Fruit fly (Drosophila melanogaster) whole organism, embryonic: Measurements from ENCODE around the gene CG42638.

Source experiments
- B-H1 ChIP-seq: fragments of 200-800 bp; sonication (Bioruptor generic); IDR thresholded peaks from 3 replicates; pipeline ENCODE4 v1.3.6; 2022; ENCODE audit warnings: missing biosample characterization, missing genetic modification characterization
- BEAF-32 ChIP-seq: fragments of 200-800 bp; sonication (Bioruptor generic); optimal IDR thresholded peaks from 3 replicates; lab custom pipeline; 2017; ENCODE audit warnings: missing biosample characterization, missing genetic modification characterization, mild to moderate bottlenecking, moderate library complexity, missing genetic modification reagents
- CG10274 ChIP-seq: fragments of 200-800 bp; sonication (Bioruptor generic); optimal IDR thresholded peaks from 3 replicates; lab custom pipeline; 2017; ENCODE audit warnings: missing biosample characterization, mild to moderate bottlenecking, missing genetic modification characterization
- CG12104 ChIP-seq: fragments of 200-800 bp; sonication (Bioruptor generic); optimal IDR thresholded peaks from 3 replicates; lab custom pipeline; 2016; ENCODE audit warnings: missing biosample characterization, missing genetic modification characterization
- CG1233 ChIP-seq: fragments of 200-800 bp; sonication (Bioruptor generic); optimal IDR thresholded peaks from 4 replicates; lab custom pipeline; 2018; ENCODE audit warnings: missing biosample characterization, mild to moderate bottlenecking, missing genetic modification characterization
- CG13775 ChIP-seq: fragments of 200-800 bp; sonication (Bioruptor generic); optimal IDR thresholded peaks from 3 replicates; lab custom pipeline; 2017; ENCODE audit warnings: missing biosample characterization, mild to moderate bottlenecking, missing genetic modification characterization
- CG15514 ChIP-seq: fragments of 200-800 bp; sonication (Bioruptor generic); optimal IDR thresholded peaks from 3 replicates; lab custom pipeline; 2017; ENCODE audit warnings: missing biosample characterization, missing genetic modification characterization, mild to moderate bottlenecking, moderate library complexity, missing genetic modification reagents
- CG15601 ChIP-seq: fragments of 200-800 bp; sonication (Bioruptor generic); optimal IDR thresholded peaks from 3 replicates; lab custom pipeline; 2019; ENCODE audit warnings: missing biosample characterization, mild to moderate bottlenecking, missing genetic modification characterization, moderate library complexity
- CG1602 ChIP-seq: fragments of 200-800 bp; sonication (Bioruptor generic); optimal IDR thresholded peaks from 3 replicates; lab custom pipeline; 2016; ENCODE audit warnings: missing biosample characterization, missing genetic modification characterization
- CG17328 ChIP-seq: fragments of 200-800 bp; sonication (Bioruptor generic); IDR thresholded peaks from 2 replicates; pipeline ENCODE4 v1.3.6; 2022; ENCODE audit warnings: missing biosample characterization, missing genetic modification characterization
- CG17385 ChIP-seq: fragments of 200-800 bp; sonication (Bioruptor generic); optimal IDR thresholded peaks from 3 replicates; lab custom pipeline; 2018; ENCODE audit warnings: missing biosample characterization, mild to moderate bottlenecking, missing genetic modification characterization
- CG2116 ChIP-seq: fragments of 200-800 bp; sonication (Bioruptor generic); optimal IDR thresholded peaks from 3 replicates; lab custom pipeline; 2018; ENCODE audit warnings: missing biosample characterization, mild to moderate bottlenecking, missing genetic modification characterization
- CG2120 ChIP-seq: fragments of 200-800 bp; sonication (Bioruptor generic); optimal IDR thresholded peaks from 3 replicates; lab custom pipeline; 2016; ENCODE audit warnings: missing biosample characterization, missing genetic modification characterization
- CG2199 ChIP-seq: fragments of 200-800 bp; sonication (Bioruptor generic); IDR thresholded peaks from 3 replicates; pipeline ENCODE4 v1.3.6; 2022; ENCODE audit warnings: missing biosample characterization, missing genetic modification characterization
- CG31224 ChIP-seq: fragments of 200-800 bp; sonication (Bioruptor generic); IDR thresholded peaks from 2 replicates; pipeline ENCODE4 v1.3.6; 2022; ENCODE audit warnings: missing biosample characterization, missing genetic modification characterization
- CG34422 ChIP-seq: fragments of 200-800 bp; sonication (Bioruptor generic); IDR thresholded peaks from 3 replicates; pipeline ENCODE4 v1.3.6; 2022; ENCODE audit warnings: missing biosample characterization, missing genetic modification characterization
- CG4424 ChIP-seq: fragments of 200-800 bp; sonication (Bioruptor generic); optimal IDR thresholded peaks from 3 replicates; lab custom pipeline; 2016; ENCODE audit warnings: missing biosample characterization, missing genetic modification characterization
- CG5180 ChIP-seq: fragments of 200-800 bp; sonication (Bioruptor generic); optimal IDR thresholded peaks from 3 replicates; lab custom pipeline; 2017; ENCODE audit warnings: missing biosample characterization, missing genetic modification characterization, mild to moderate bottlenecking, moderate library complexity, missing genetic modification reagents
- CG6254 ChIP-seq: fragments of 200-800 bp; sonication (Bioruptor generic); optimal IDR thresholded peaks from 3 replicates; lab custom pipeline; 2017; ENCODE audit warnings: mild to moderate bottlenecking, missing biosample characterization, missing genetic modification reagents, missing genetic modification characterization
- CG9797 ChIP-seq: fragments of 200-800 bp; sonication (Bioruptor generic); optimal IDR thresholded peaks from 3 replicates; lab custom pipeline; 2018; ENCODE audit warnings: missing biosample characterization, mild to moderate bottlenecking, missing genetic modification characterization
- CG9817 ChIP-seq: fragments of 200-800 bp; sonication (Bioruptor generic); optimal IDR thresholded peaks from 2 replicates; lab custom pipeline; 2018; ENCODE audit warnings: missing biosample characterization, mild to moderate bottlenecking, missing genetic modification characterization, moderate library complexity
- CrebB ChIP-seq: fragments of 200-800 bp; sonication (Bioruptor generic); optimal IDR thresholded peaks from 3 replicates; lab custom pipeline; 2018; ENCODE audit warnings: missing biosample characterization, mild to moderate bottlenecking, missing genetic modification characterization
- Ets65A ChIP-seq: fragments of 200-800 bp; sonication (Bioruptor generic); peaks from one replicate; lab custom pipeline; 2016; ENCODE audit warnings: missing biosample characterization, missing genetic modification characterization
- HLHmδ ChIP-seq: fragments of 200-800 bp; sonication (Bioruptor generic); optimal IDR thresholded peaks from 2 replicates; lab custom pipeline; 2018; ENCODE audit warnings: missing biosample characterization, mild to moderate bottlenecking, missing genetic modification characterization, moderate library complexity
- MTF-1 ChIP-seq: fragments of 200-800 bp; sonication (Bioruptor generic); optimal IDR thresholded peaks from 2 replicates; lab custom pipeline; 2018; ENCODE audit warnings: missing biosample characterization, mild to moderate bottlenecking, missing genetic modification characterization, borderline replicate concordance
- Opbp ChIP-seq: fragments of 200-800 bp; sonication (Bioruptor generic); IDR thresholded peaks from 3 replicates; pipeline ENCODE4 v1.3.6; 2022; ENCODE audit warnings: missing biosample characterization, missing genetic modification characterization; ENCODE audit not compliant: partially characterized antibody
- Ravus ChIP-seq: fragments of 200-800 bp; sonication (Bioruptor generic); IDR thresholded peaks from 2 replicates; pipeline ENCODE4 v1.3.6; 2022; ENCODE audit warnings: missing biosample characterization, missing genetic modification characterization
- Trl ChIP-seq, 3 experiments: fragments of >200 bp in 2 of 3; fragments of 200-800 bp in 1 of 3; sonication (Bioruptor generic) in 1 of 3; optimal IDR thresholded peaks; 2 replicates in 1 of 3; 3 replicates in 2 of 3; lab custom pipeline; 2016 to 2017; ENCODE audit warnings: missing biosample characterization in 1 of 3, missing genetic modification characterization in 1 of 3
- al ChIP-seq: fragments of 200-800 bp; sonication (Bioruptor generic); IDR thresholded peaks from 2 replicates; pipeline ENCODE4 v1.3.6; 2022; ENCODE audit warnings: missing biosample characterization, missing genetic modification characterization
- ato ChIP-seq: fragments of 200-800 bp; sonication (Bioruptor generic); IDR thresholded peaks from 2 replicates; pipeline ENCODE4 v1.3.6; 2022; ENCODE audit warnings: missing biosample characterization, missing genetic modification characterization; ENCODE audit not compliant: partially characterized antibody
- bsh ChIP-seq, 2 experiments: fragments of 200-800 bp; sonication (Bioruptor generic); optimal IDR thresholded peaks; 2 replicates each; lab custom pipeline; 2017 to 2018; ENCODE audit warnings: mild to moderate bottlenecking in 2 of 2, missing biosample characterization in 2 of 2, missing genetic modification characterization in 2 of 2, moderate library complexity in 1 of 2
- corto ChIP-seq: fragments of 200-800 bp; sonication (Bioruptor generic); optimal IDR thresholded peaks from 2 replicates; lab custom pipeline; 2016; ENCODE audit warnings: missing biosample characterization, mild to moderate bottlenecking, missing genetic modification characterization, moderate library complexity
- ems ChIP-seq: fragments of 200-800 bp; sonication (Bioruptor generic); optimal IDR thresholded peaks from 3 replicates; lab custom pipeline; 2016; ENCODE audit warnings: missing biosample characterization, missing genetic modification characterization
- eyg ChIP-seq: fragments of 200-800 bp; sonication (Bioruptor generic); optimal IDR thresholded peaks from 3 replicates; lab custom pipeline; 2016; ENCODE audit warnings: missing biosample characterization, missing genetic modification characterization
- gem ChIP-seq: fragments of 200-800 bp; sonication (Bioruptor generic); optimal IDR thresholded peaks from 2 replicates; lab custom pipeline; 2019; ENCODE audit warnings: missing biosample characterization, mild to moderate bottlenecking, missing genetic modification characterization, moderate library complexity
- maf-S ChIP-seq: fragments of 200-800 bp; sonication (Bioruptor generic); optimal IDR thresholded peaks from 2 replicates; lab custom pipeline; 2016; ENCODE audit warnings: missing biosample characterization, missing genetic modification characterization
- mam ChIP-seq: fragments of 200-800 bp; sonication (Bioruptor generic); optimal IDR thresholded peaks from 3 replicates; lab custom pipeline; 2016; ENCODE audit warnings: missing biosample characterization, missing genetic modification characterization
- nmo ChIP-seq: fragments of 200-800 bp; sonication (Bioruptor generic); optimal IDR thresholded peaks from 2 replicates; lab custom pipeline; 2018; ENCODE audit warnings: missing biosample characterization, mild to moderate bottlenecking, missing genetic modification characterization, moderate library complexity
- rib ChIP-seq: fragments of 200-800 bp; sonication (Bioruptor generic); IDR thresholded peaks from 2 replicates; pipeline ENCODE4 v1.3.6; 2022; ENCODE audit warnings: missing biosample characterization, missing genetic modification characterization
- sd ChIP-seq: fragments of 200-800 bp; sonication (Bioruptor generic); optimal IDR thresholded peaks from 3 replicates; lab custom pipeline; 2018; ENCODE audit warnings: missing biosample characterization, mild to moderate bottlenecking, missing genetic modification characterization, moderate library complexity
- sens ChIP-seq: fragments of 200-800 bp; sonication (Bioruptor generic); peaks from one replicate; lab custom pipeline; 2016; ENCODE audit warnings: missing biosample characterization, missing genetic modification characterization
- sisA ChIP-seq: fragments of 200-800 bp; sonication (Bioruptor generic); IDR thresholded peaks from 2 replicates; pipeline ENCODE4 v1.3.6; 2022; ENCODE audit warnings: missing biosample characterization, missing genetic modification characterization
- slp2 ChIP-seq: fragments of 200-800 bp; sonication (Bioruptor generic); optimal IDR thresholded peaks from 2 replicates; lab custom pipeline; 2016; ENCODE audit warnings: missing biosample characterization, missing genetic modification characterization
- sna ChIP-seq: fragments of 200-800 bp; sonication (Bioruptor generic); IDR thresholded peaks from 2 replicates; pipeline ENCODE4 v1.3.6; 2022; ENCODE audit warnings: missing biosample characterization, missing genetic modification characterization; ENCODE audit not compliant: partially characterized antibody
- sqz ChIP-seq: fragments of 200-800 bp; sonication (Bioruptor generic); optimal IDR thresholded peaks from 3 replicates; lab custom pipeline; 2018; ENCODE audit warnings: missing biosample characterization, mild to moderate bottlenecking, missing genetic modification characterization
- stwl ChIP-seq: fragments of 200-800 bp; sonication (Bioruptor generic); optimal IDR thresholded peaks from 3 replicates; lab custom pipeline; 2018; ENCODE audit warnings: missing biosample characterization, mild to moderate bottlenecking, missing genetic modification characterization, moderate library complexity
- vvl ChIP-seq: fragments of 200-800 bp; sonication (Bioruptor generic); IDR thresholded peaks from 2 replicates; pipeline ENCODE4 v1.3.6; 2022; ENCODE audit warnings: missing biosample characterization, missing genetic modification characterization
- zfh2 ChIP-seq: fragments of 200-800 bp; sonication (Bioruptor generic); optimal IDR thresholded peaks from 2 replicates; lab custom pipeline; 2016; ENCODE audit warnings: missing biosample characterization, missing genetic modification characterization

CG42638 gene

dm6 chr3L:19790929-19791687, 41.6 kb upstream of the CG42638 start (continued):
- TF ChIP-seq ato (GFP tag; lab: Robert Waterston, UW) (peak; percentile 45; the same call in 1 of the 2 replicates), vvl (GFP tag; lab: Robert Waterston, UW) (no peak; the same call in 1 of the 2 replicates), al (GFP tag; lab: Robert Waterston, UW) (peak; percentile 10; the same call in 1 of the 2 replicates), HLHmδ (GFP tag; lab: Kevin White, UChicago) (peak; percentile 14), CG1233 (GFP tag; lab: Kevin White, UChicago) (peak; percentile 22), Ravus (GFP tag; lab: Robert Waterston, UW) (no peak; the same call in 1 of the 2 replicates), bsh (GFP tag; optimal IDR thresholded peaks at IDR 0.05; lab: Kevin White, UChicago) (peak; percentile 38 to 48), stwl (tag; lab: Kevin White, UChicago) (no peak), B-H1 (no peak), CG12104 (peak; percentile 48), sqz (GFP tag; lab: Kevin White, UChicago) (no peak), Ets65A (peak; percentile 96), CG15601 (tag; lab: Kevin White, UChicago) (peak; percentile 34), CG6254 (peak; percentile 33), MTF-1 (GFP tag; lab: Kevin White, UChicago) (no peak), CG2199 (GFP tag; lab: Robert Waterston, UW) (peak; percentile 56), nmo (GFP tag; lab: Kevin White, UChicago) (peak; percentile 82), eyg (no peak), Opbp (GFP tag; lab: Robert Waterston, UW) (peak; percentile 42; the same call in 1 of the 3 replicates), corto (GFP tag; lab: Kevin White, UChicago) (no peak), rib (GFP tag; lab: Robert Waterston, UW) (peak; percentile 11), mam (GFP tag; lab: Kevin White, UChicago) (peak; percentile 67), CrebB (tag; lab: Kevin White, UChicago) (no peak), CG15514 (GFP tag; lab: Kevin White, UChicago) (peak; percentile 46), CG2120 (GFP tag; lab: Kevin White, UChicago) (peak; percentile 87), CG2116 (GFP tag; lab: Kevin White, UChicago) (peak; percentile 14), gem (peak; percentile 79), slp2 (GFP tag; lab: Kevin White, UChicago) (peak; percentile 38), CG17385 (GFP tag; lab: Kevin White, UChicago) (peak; percentile 48), CG13775 (GFP tag; lab: Kevin White, UChicago) (peak; percentile 81), sisA (GFP tag; lab: Robert Waterston, UW) (peak; percentile 32; the same call in 1 of the 2 replicates), BEAF-32 (peak; percentile 12), CG4424 (peak; percentile 55), sens (GFP tag; lab: Kevin White, UChicago) (peak; percentile 90), zfh2 (peak; percentile 70), CG9817 (tag; lab: Kevin White, UChicago) (peak; percentile 57), CG31224 (peak; percentile 59; the same call in 1 of the 2 replicates), CG34422 (peak; percentile 54; the same call in 1 of the 3 replicates), CG10274 (peak; percentile 32), maf-S (GFP tag; lab: Kevin White, UChicago) (peak; percentile 44), sna (no peak), Trl (optimal IDR thresholded peaks at IDR 0.05; lab: Kevin White, UChicago) (peak; percentile 86 to 94), Trl (GFP tag; optimal IDR thresholded peaks at IDR 0.05; lab: Kevin White, UChicago) (peak; percentile 37), ems (GFP tag; lab: Kevin White, UChicago) (peak; percentile 4), CG1602 (GFP tag; lab: Kevin White, UChicago) (peak; percentile 46), CG17328 (peak; percentile 4; the same call in 1 of the 2 replicates), sd (tag; lab: Kevin White, UChicago) (peak; percentile 34), CG5180 (GFP tag; lab: Kevin White, UChicago) (no peak), CG9797 (no peak)
